Fruit fly (Drosophila melanogaster): Measurements from ENCODE around the gene CG13457.

DNA sequence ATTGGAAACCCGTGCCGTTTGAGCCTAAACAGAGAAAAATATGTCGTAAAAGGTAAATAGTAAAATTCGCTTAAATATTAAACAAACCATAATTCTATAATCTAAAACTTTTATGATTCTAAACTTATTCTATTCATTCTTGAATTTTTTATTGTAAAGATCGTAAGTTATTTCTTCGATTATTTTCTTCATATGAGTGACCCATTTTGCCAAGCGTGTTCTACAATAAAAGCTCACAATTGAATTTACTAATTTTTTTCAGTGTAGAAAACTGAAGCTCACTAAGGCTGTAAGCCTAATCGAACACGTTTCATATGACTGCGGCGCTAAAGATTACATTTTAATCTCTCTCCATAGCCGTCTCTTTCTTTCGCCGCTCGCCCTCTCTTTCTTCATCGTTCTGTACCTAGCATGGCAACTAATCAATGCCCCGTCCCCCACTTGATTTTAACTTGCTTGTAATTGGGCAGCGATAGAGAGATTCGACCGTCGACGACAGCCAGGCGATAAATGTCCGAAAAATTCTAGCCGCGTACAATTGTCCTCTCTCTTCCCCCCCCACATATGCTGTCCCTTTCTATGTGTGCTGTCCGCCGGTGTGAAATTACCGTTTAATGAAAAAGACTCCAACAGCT lies 40.7 kb upstream of the CG13457 start:
- TF ChIP-seq CG8478 (optimal IDR thresholded peaks at IDR 0.05), result no peak
- TF ChIP-seq CTCF (optimal IDR thresholded peaks at IDR 0.05), result no peak

Data from S2 (cell line).